Fruit fly (Drosophila melanogaster) whole organism, embryonic: Measurements from ENCODE around the gene uif.

Experiments
- Asciz ChIP-seq: fragments of 200-800 bp; sonication (Bioruptor generic); optimal IDR thresholded peaks from 2 replicates; lab custom pipeline; 2017; ENCODE audit warnings: missing biosample characterization, mild to moderate bottlenecking, missing genetic modification characterization, missing genetic modification reagents
- CG1024 ChIP-seq: fragments of 200-800 bp; sonication (Bioruptor generic); IDR thresholded peaks from 2 replicates; pipeline ENCODE4 v1.3.6; 2022; ENCODE audit warnings: missing biosample characterization, missing genetic modification characterization
- CG12299 ChIP-seq: fragments of 200-800 bp; sonication (Bioruptor generic); optimal IDR thresholded peaks from 2 replicates; lab custom pipeline; 2018; ENCODE audit warnings: missing biosample characterization, mild to moderate bottlenecking, missing genetic modification characterization
- CG13894 ChIP-seq: fragments of 200-800 bp; sonication (Bioruptor generic); optimal IDR thresholded peaks from 3 replicates; lab custom pipeline; 2018; ENCODE audit warnings: missing biosample characterization, mild to moderate bottlenecking, missing genetic modification characterization, moderate library complexity
- CG16813 ChIP-seq: fragments of 200-800 bp; sonication (Bioruptor generic); IDR thresholded peaks from 3 replicates; pipeline ENCODE4 v1.3.6; 2022; ENCODE audit warnings: missing biosample characterization, missing genetic modification characterization; ENCODE audit not compliant: partially characterized antibody
- CG17802 ChIP-seq: fragments of 200-800 bp; sonication (Bioruptor generic); optimal IDR thresholded peaks from 2 replicates; lab custom pipeline; 2018; ENCODE audit warnings: missing biosample characterization, mild to moderate bottlenecking, missing genetic modification characterization, moderate library complexity
- CG1792 ChIP-seq: fragments of 200-800 bp; sonication (Bioruptor generic); optimal IDR thresholded peaks from 2 replicates; lab custom pipeline; 2016; ENCODE audit warnings: missing biosample characterization, missing genetic modification characterization
- CG1832 ChIP-seq: fragments of 200-800 bp; sonication (Bioruptor generic); optimal IDR thresholded peaks from 2 replicates; lab custom pipeline; 2017; ENCODE audit warnings: missing biosample characterization, mild to moderate bottlenecking, missing genetic modification characterization, inconsistent platforms
- CG18476 ChIP-seq: fragments of 200-800 bp; sonication (Bioruptor generic); optimal IDR thresholded peaks from 2 replicates; lab custom pipeline; 2016; ENCODE audit warnings: missing biosample characterization, mild to moderate bottlenecking, missing genetic modification characterization
- CG32532 ChIP-seq: fragments of 200-800 bp; sonication (Bioruptor generic); IDR thresholded peaks from 2 replicates; pipeline ENCODE4 v1.3.6; 2022; ENCODE audit warnings: missing biosample characterization, missing genetic modification characterization
- CG4360 ChIP-seq: fragments of 200-800 bp; sonication (Bioruptor generic); IDR thresholded peaks from 2 replicates; pipeline ENCODE4 v1.3.6; 2022; ENCODE audit warnings: missing biosample characterization, missing genetic modification characterization
- CG43689 ChIP-seq: fragments of 200-800 bp; sonication (Bioruptor generic); IDR thresholded peaks from 2 replicates; pipeline ENCODE4 v1.3.6; 2022; ENCODE audit warnings: missing biosample characterization, missing genetic modification characterization
- CG4404 ChIP-seq: fragments of 200-800 bp; sonication (Bioruptor generic); IDR thresholded peaks from 2 replicates; pipeline ENCODE4 v1.3.6; 2022; ENCODE audit warnings: missing biosample characterization, missing genetic modification characterization
- CG4707 ChIP-seq: fragments of 200-800 bp; sonication (Bioruptor generic); optimal IDR thresholded peaks from 2 replicates; lab custom pipeline; 2018; ENCODE audit warnings: missing biosample characterization, mild to moderate bottlenecking, missing genetic modification characterization, moderate library complexity
- CG6254 ChIP-seq: fragments of 200-800 bp; sonication (Bioruptor generic); optimal IDR thresholded peaks from 3 replicates; lab custom pipeline; 2017; ENCODE audit warnings: mild to moderate bottlenecking, missing biosample characterization, missing genetic modification reagents, missing genetic modification characterization
- CG6272 ChIP-seq: fragments of 200-800 bp; sonication (Bioruptor generic); IDR thresholded peaks from 2 replicates; pipeline ENCODE4 v1.3.6; 2022; ENCODE audit warnings: missing biosample characterization, missing genetic modification characterization
- CG6683 ChIP-seq: fragments of 200-800 bp; sonication (Bioruptor generic); optimal IDR thresholded peaks from 2 replicates; lab custom pipeline; 2017; ENCODE audit warnings: missing biosample characterization, mild to moderate bottlenecking, missing genetic modification characterization, missing genetic modification reagents
- CG7271 ChIP-seq: fragments of 200-800 bp; sonication (Bioruptor generic); optimal IDR thresholded peaks from 2 replicates; lab custom pipeline; 2018; ENCODE audit warnings: missing biosample characterization, mild to moderate bottlenecking, missing genetic modification characterization, moderate library complexity
- CG7928 ChIP-seq: fragments of 200-800 bp; sonication (Bioruptor generic); optimal IDR thresholded peaks from 2 replicates; lab custom pipeline; 2017; ENCODE audit warnings: missing biosample characterization, mild to moderate bottlenecking, missing genetic modification characterization
- CG9797 ChIP-seq: fragments of 200-800 bp; sonication (Bioruptor generic); optimal IDR thresholded peaks from 3 replicates; lab custom pipeline; 2018; ENCODE audit warnings: missing biosample characterization, mild to moderate bottlenecking, missing genetic modification characterization
- CrebB ChIP-seq: fragments of 200-800 bp; sonication (Bioruptor generic); optimal IDR thresholded peaks from 3 replicates; lab custom pipeline; 2018; ENCODE audit warnings: missing biosample characterization, mild to moderate bottlenecking, missing genetic modification characterization
- Fer2 ChIP-seq: fragments of 200-800 bp; sonication (Bioruptor generic); optimal IDR thresholded peaks from 2 replicates; lab custom pipeline; 2018; ENCODE audit warnings: missing biosample characterization, mild to moderate bottlenecking, missing genetic modification characterization, moderate library complexity
- Hr3 ChIP-seq: fragments of 200-800 bp; sonication (Bioruptor generic); optimal IDR thresholded peaks from 3 replicates; lab custom pipeline; 2016; ENCODE audit warnings: missing biosample characterization, missing genetic modification characterization
- Med ChIP-seq: fragments of 200-800 bp; sonication (Bioruptor generic); peaks from one replicate; lab custom pipeline; 2016; ENCODE audit warnings: missing biosample characterization, missing genetic modification characterization, mild to moderate bottlenecking, inconsistent platforms, moderate library complexity
- Mes4 ChIP-seq: fragments of 200-800 bp; sonication (Bioruptor generic); optimal IDR thresholded peaks from 2 replicates; lab custom pipeline; 2016; ENCODE audit warnings: missing biosample characterization, missing genetic modification characterization
- NK7.1 ChIP-seq: fragments of 200-800 bp; sonication (Bioruptor generic); optimal IDR thresholded peaks from 3 replicates; lab custom pipeline; 2016; ENCODE audit warnings: missing biosample characterization, missing genetic modification characterization
- Neu2 ChIP-seq: fragments of 200-800 bp; sonication (Bioruptor generic); optimal IDR thresholded peaks from 3 replicates; lab custom pipeline; 2016; ENCODE audit warnings: missing biosample characterization, missing genetic modification characterization, borderline replicate concordance
- NfI ChIP-seq: fragments of 200-800 bp; sonication (Bioruptor generic); optimal IDR thresholded peaks from 3 replicates; lab custom pipeline; 2018; ENCODE audit warnings: missing biosample characterization, mild to moderate bottlenecking, missing genetic modification characterization, moderate library complexity
- Oaz ChIP-seq: fragments of 200-800 bp; sonication (Bioruptor generic); IDR thresholded peaks from 2 replicates; pipeline ENCODE4 v1.3.6; 2022; ENCODE audit warnings: missing biosample characterization, missing genetic modification characterization
- Tbp ChIP-seq: fragments of >200 bp; optimal IDR thresholded peaks from 2 replicates; lab custom pipeline; 2018; ENCODE audit warnings: missing biosample characterization, missing genetic modification characterization
- Xrp1 ChIP-seq: fragments of 200-800 bp; sonication (Bioruptor generic); IDR thresholded peaks from 2 replicates; pipeline ENCODE4 v1.3.6; 2022; ENCODE audit warnings: missing biosample characterization, missing genetic modification characterization
- bbx ChIP-seq: fragments of 200-800 bp; sonication (Bioruptor generic); IDR thresholded peaks from 2 replicates; pipeline ENCODE4 v1.3.6; 2022; ENCODE audit warnings: missing biosample characterization, missing genetic modification characterization; ENCODE audit not compliant: partially characterized antibody
- ci ChIP-seq: fragments of 200-800 bp; sonication (Bioruptor generic); IDR thresholded peaks from 3 replicates; pipeline ENCODE4 v1.3.6; 2022; ENCODE audit warnings: missing biosample characterization, missing genetic modification characterization
- en ChIP-seq: fragments of 200-800 bp; sonication (Bioruptor generic); optimal IDR thresholded peaks from 2 replicates; lab custom pipeline; 2016; ENCODE audit warnings: missing biosample characterization, missing genetic modification characterization
- gce ChIP-seq: fragments of 200-800 bp; sonication (Bioruptor generic); IDR thresholded peaks from 3 replicates; pipeline ENCODE4 v1.3.6; 2022; ENCODE audit warnings: missing biosample characterization, missing genetic modification characterization
- hb ChIP-seq: fragments of 200-800 bp; sonication (Bioruptor generic); IDR thresholded peaks from 3 replicates; pipeline ENCODE4 v1.3.6; 2022; ENCODE audit warnings: missing biosample characterization, missing genetic modification characterization; ENCODE audit not compliant: partially characterized antibody
- her ChIP-seq: fragments of 200-800 bp; sonication (Bioruptor generic); optimal IDR thresholded peaks from 2 replicates; lab custom pipeline; 2016; ENCODE audit warnings: missing biosample characterization, missing genetic modification characterization
- lov ChIP-seq, 2 experiments: fragments of 200-800 bp in 1 of 2; fragments of >200 bp in 1 of 2; sonication (Bioruptor generic) in 1 of 2; IDR thresholded peaks in 1 of 2; optimal IDR thresholded peaks in 1 of 2; 2 replicates in 1 of 2; 3 replicates in 1 of 2; pipeline versions ENCODE4 v1.3.6 to Lab custom; 2017 to 2022; ENCODE audit warnings: missing biosample characterization in 1 of 2, missing genetic modification characterization in 1 of 2
- mld ChIP-seq: fragments of 200-800 bp; sonication (Bioruptor generic); IDR thresholded peaks from 3 replicates; pipeline ENCODE4 v1.3.6; 2022; ENCODE audit warnings: missing biosample characterization, missing genetic modification characterization; ENCODE audit not compliant: partially characterized antibody
- repo ChIP-seq: fragments of 200-800 bp; sonication (Bioruptor generic); optimal IDR thresholded peaks from 2 replicates; lab custom pipeline; 2016; ENCODE audit warnings: missing biosample characterization, missing genetic modification characterization
- salm ChIP-seq: fragments of 200-800 bp; sonication (Bioruptor generic); optimal IDR thresholded peaks from 2 replicates; lab custom pipeline; 2018; ENCODE audit warnings: missing biosample characterization, mild to moderate bottlenecking, missing genetic modification characterization
- sens-2 ChIP-seq: fragments of 200-800 bp; sonication (Bioruptor generic); IDR thresholded peaks from 2 replicates; pipeline ENCODE4 v1.3.6; 2022; ENCODE audit warnings: missing biosample characterization, missing genetic modification characterization
- sna ChIP-seq: fragments of 200-800 bp; sonication (Bioruptor generic); IDR thresholded peaks from 2 replicates; pipeline ENCODE4 v1.3.6; 2022; ENCODE audit warnings: missing biosample characterization, missing genetic modification characterization; ENCODE audit not compliant: partially characterized antibody
- so ChIP-seq: fragments of 200-800 bp; sonication (Bioruptor generic); IDR thresholded peaks from 3 replicates; pipeline ENCODE4 v1.3.6; 2022; ENCODE audit warnings: missing biosample characterization, missing genetic modification characterization
- stwl ChIP-seq: fragments of 200-800 bp; sonication (Bioruptor generic); optimal IDR thresholded peaks from 3 replicates; lab custom pipeline; 2018; ENCODE audit warnings: missing biosample characterization, mild to moderate bottlenecking, missing genetic modification characterization, moderate library complexity
- unpg ChIP-seq: fragments of 200-800 bp; sonication (Bioruptor generic); optimal IDR thresholded peaks from 3 replicates; lab custom pipeline; 2018; ENCODE audit warnings: missing biosample characterization, mild to moderate bottlenecking, missing genetic modification characterization, moderate library complexity
- vvl ChIP-seq: fragments of 200-800 bp; sonication (Bioruptor generic); IDR thresholded peaks from 2 replicates; pipeline ENCODE4 v1.3.6; 2022; ENCODE audit warnings: missing biosample characterization, missing genetic modification characterization
- yki ChIP-seq: fragments of >200 bp; optimal IDR thresholded peaks from 3 replicates; lab custom pipeline; 2018
- zf30C ChIP-seq: fragments of 200-800 bp; sonication (Bioruptor generic); optimal IDR thresholded peaks from 3 replicates; lab custom pipeline; 2018; ENCODE audit warnings: missing biosample characterization, mild to moderate bottlenecking, missing genetic modification characterization
- zfh1 ChIP-seq: fragments of 200-800 bp; sonication (Bioruptor generic); IDR thresholded peaks from 3 replicates; pipeline ENCODE4 v1.3.6; 2022; ENCODE audit warnings: missing biosample characterization, missing genetic modification characterization

uif gene

dm6 chr2L:6968013-6968517 lies 42.1 kb downstream of the uif start (continued):
- peak; percentile 86 for TF ChIP-seq CG7928 (GFP tag; lab: Kevin White, UChicago)
- TF ChIP-seq CG9797 (GFP tag; lab: Kevin White, UChicago), result no peak
- TF ChIP-seq Asciz (GFP tag; lab: Kevin White, UChicago), result no peak
- TF ChIP-seq CG17802 (tag; lab: Kevin White, UChicago), result no peak
- peak; percentile 12 for TF ChIP-seq CG18476 (GFP tag; lab: Kevin White, UChicago)
- no peak for TF ChIP-seq CG6683 (GFP tag; lab: Kevin White, UChicago)
- TF ChIP-seq salm (tag; lab: Kevin White, UChicago), result peak; percentile 35
- TF ChIP-seq CrebB, result peak; percentile 31
- no peak for TF ChIP-seq CG4404 (GFP tag; lab: Robert Waterston, UW)
- no peak for TF ChIP-seq gce (GFP tag; lab: Robert Waterston, UW)
- TF ChIP-seq vvl (GFP tag; lab: Robert Waterston, UW), result peak; percentile 77
- TF ChIP-seq ci (GFP tag; lab: Robert Waterston, UW), result peak; percentile 81
- no peak for TF ChIP-seq sens-2
- TF ChIP-seq Mes4 (GFP tag; lab: Kevin White, UChicago), result peak; percentile 59
- TF ChIP-seq so (GFP tag; lab: Robert Waterston, UW), result 0 out of 3 replicates have a peak, but pooled peaks have one; percentile 37
- TF ChIP-seq CG7271, result no peak
- TF ChIP-seq Oaz, result no peak
- no peak for TF ChIP-seq Hr3 (GFP tag; lab: Kevin White, UChicago)
- TF ChIP-seq CG6254 (GFP tag; lab: Kevin White, UChicago), result peak; percentile 17
- TF ChIP-seq CG16813, result peak; percentile 5
- peak; percentile 14 for TF ChIP-seq stwl (tag; lab: Kevin White, UChicago)
- TF ChIP-seq CG4360 (GFP tag; lab: Robert Waterston, UW), result no peak
- no peak for TF ChIP-seq CG1024 (GFP tag; lab: Robert Waterston, UW)
- peak; percentile 55 for TF ChIP-seq en (GFP tag; lab: Kevin White, UChicago)
- TF ChIP-seq CG6272 (GFP tag; lab: Robert Waterston, UW), result no peak; the same call in 1 of the 2 replicates
- no peak for TF ChIP-seq Fer2 (tag; lab: Kevin White, UChicago)
- no peak for TF ChIP-seq Neu2 (GFP tag; lab: Kevin White, UChicago)
- peak; percentile 23 for TF ChIP-seq repo (GFP tag; lab: Kevin White, UChicago)
- TF ChIP-seq hb (GFP tag; lab: Robert Waterston, UW), result peak; percentile 25; the same call in 2 of the 3 replicates
- TF ChIP-seq CG1792 (GFP tag; lab: Kevin White, UChicago), result peak; percentile 35
- TF ChIP-seq zf30C (GFP tag; lab: Kevin White, UChicago), result no peak
- peak; percentile 53 for TF ChIP-seq NK7.1
- TF ChIP-seq bbx (GFP tag; lab: Robert Waterston, UW), result peak; percentile 81; the same call in 1 of the 2 replicates
- TF ChIP-seq CG32532 (GFP tag; lab: Robert Waterston, UW), result peak; percentile 20; the same call in 1 of the 2 replicates
- peak; percentile 51; the same call in 1 of the 3 replicates for TF ChIP-seq zfh1 (GFP tag; lab: Robert Waterston, UW)
- peak; percentile 64 for TF ChIP-seq unpg (GFP tag; lab: Kevin White, UChicago)
- TF ChIP-seq her (GFP tag; lab: Kevin White, UChicago), result peak; percentile 66
- no peak for TF ChIP-seq CG13894 (tag; lab: Kevin White, UChicago)
- no peak for TF ChIP-seq CG43689 (GFP tag; lab: Robert Waterston, UW)
- peak; percentile 91 for TF ChIP-seq sna (GFP tag; lab: Robert Waterston, UW)
- peak; percentile 34 for TF ChIP-seq NfI
- no peak for TF ChIP-seq CG1832 (GFP tag; lab: Kevin White, UChicago)
- no peak for TF ChIP-seq yki
- peak; percentile 16 for TF ChIP-seq CG4707 (GFP tag; lab: Kevin White, UChicago)
- peak; percentile 95 for TF ChIP-seq Med (GFP tag; lab: Kevin White, UChicago)
- no peak for TF ChIP-seq lov (optimal IDR thresholded peaks at IDR 0.05; lab: Kevin White, UChicago)
- no peak for TF ChIP-seq lov (GFP tag; IDR thresholded peaks at IDR 0.05; lab: Robert Waterston, UW)
- TF ChIP-seq Tbp (GFP tag; lab: Kevin White, UChicago), result no peak
- peak; percentile 51; the same call in 2 of the 3 replicates for TF ChIP-seq mld
- peak; percentile 43; the same call in 1 of the 2 replicates for TF ChIP-seq Xrp1
- peak; percentile 33 for TF ChIP-seq CG12299 (tag; lab: Kevin White, UChicago)
